Fruit fly (Drosophila melanogaster) whole organism, embryonic: Measurements from ENCODE around the gene IFT54.

Source experiments
- ATbp ChIP-seq: fragments of 200-800 bp; sonication (Bioruptor generic); optimal IDR thresholded peaks from 2 replicates; lab custom pipeline; 2017; ENCODE audit warnings: missing biosample characterization, mild to moderate bottlenecking, missing genetic modification characterization, missing genetic modification reagents
- BEAF-32 ChIP-seq: fragments of 200-800 bp; sonication (Bioruptor generic); optimal IDR thresholded peaks from 3 replicates; lab custom pipeline; 2017; ENCODE audit warnings: missing biosample characterization, missing genetic modification characterization, mild to moderate bottlenecking, moderate library complexity, missing genetic modification reagents
- Blimp-1 ChIP-seq: fragments of 200-800 bp; sonication (Bioruptor generic); optimal IDR thresholded peaks from 3 replicates; lab custom pipeline; 2018; ENCODE audit warnings: missing biosample characterization, missing genetic modification characterization, mild to moderate bottlenecking, moderate library complexity, missing genetic modification reagents
- BtbVII ChIP-seq: fragments of 200-800 bp; sonication (Bioruptor generic); optimal IDR thresholded peaks from 3 replicates; lab custom pipeline; 2017; ENCODE audit warnings: missing biosample characterization, mild to moderate bottlenecking, missing genetic modification characterization
- CG10274 ChIP-seq: fragments of 200-800 bp; sonication (Bioruptor generic); optimal IDR thresholded peaks from 3 replicates; lab custom pipeline; 2017; ENCODE audit warnings: missing biosample characterization, mild to moderate bottlenecking, missing genetic modification characterization
- CG11093 ChIP-seq: fragments of 200-800 bp; sonication (Bioruptor generic); IDR thresholded peaks from 3 replicates; pipeline ENCODE4 v1.3.6; 2022; ENCODE audit warnings: missing biosample characterization, missing genetic modification characterization
- CG12299 ChIP-seq: fragments of 200-800 bp; sonication (Bioruptor generic); optimal IDR thresholded peaks from 2 replicates; lab custom pipeline; 2018; ENCODE audit warnings: missing biosample characterization, mild to moderate bottlenecking, missing genetic modification characterization
- CG15479 ChIP-seq: fragments of 200-800 bp; sonication (Bioruptor generic); optimal IDR thresholded peaks from 3 replicates; lab custom pipeline; 2019; ENCODE audit warnings: missing biosample characterization, mild to moderate bottlenecking, missing genetic modification characterization, moderate library complexity
- CG15696 ChIP-seq: fragments of 200-800 bp; sonication (Bioruptor generic); optimal IDR thresholded peaks from 2 replicates; lab custom pipeline; 2019; ENCODE audit warnings: missing biosample characterization, mild to moderate bottlenecking, missing genetic modification characterization, moderate library complexity
- CG16863 ChIP-seq: fragments of 200-800 bp; sonication (Bioruptor generic); optimal IDR thresholded peaks from 3 replicates; lab custom pipeline; 2016; ENCODE audit warnings: missing biosample characterization, missing genetic modification characterization
- CG30020 ChIP-seq: fragments of 200-800 bp; optimal IDR thresholded peaks from 2 replicates; lab custom pipeline; 2019; ENCODE audit warnings: missing biosample characterization, mild to moderate bottlenecking, missing genetic modification characterization, moderate library complexity
- CG34224 ChIP-seq: fragments of 200-800 bp; sonication (Bioruptor generic); IDR thresholded peaks from 3 replicates; pipeline ENCODE4 v1.3.6; 2022; ENCODE audit warnings: missing biosample characterization, missing genetic modification characterization; ENCODE audit not compliant: partially characterized antibody
- CG3838 ChIP-seq: fragments of 200-800 bp; sonication (Bioruptor generic); optimal IDR thresholded peaks from 3 replicates; lab custom pipeline; 2016; ENCODE audit warnings: missing biosample characterization, missing genetic modification characterization
- CG3995 ChIP-seq: fragments of 200-800 bp; sonication (Bioruptor generic); optimal IDR thresholded peaks from 3 replicates; lab custom pipeline; 2016; ENCODE audit warnings: missing biosample characterization, missing genetic modification characterization
- CG42726 ChIP-seq: fragments of 200-800 bp; sonication (Bioruptor generic); IDR thresholded peaks from 2 replicates; pipeline ENCODE4 v1.3.6; 2022; ENCODE audit warnings: missing biosample characterization, missing genetic modification characterization; ENCODE audit not compliant: partially characterized antibody
- CG6175 ChIP-seq: fragments of 200-800 bp; sonication (Bioruptor generic); IDR thresholded peaks from 3 replicates; pipeline ENCODE4 v1.3.6; 2022; ENCODE audit warnings: missing biosample characterization, missing genetic modification characterization
- CG6272 ChIP-seq: fragments of 200-800 bp; sonication (Bioruptor generic); IDR thresholded peaks from 2 replicates; pipeline ENCODE4 v1.3.6; 2022; ENCODE audit warnings: missing biosample characterization, missing genetic modification characterization
- CG6654 ChIP-seq: fragments of 200-800 bp; sonication (Bioruptor generic); optimal IDR thresholded peaks from 2 replicates; lab custom pipeline; 2017; ENCODE audit warnings: missing biosample characterization, mild to moderate bottlenecking, missing genetic modification characterization
- CG6854 ChIP-seq: fragments of 200-800 bp; sonication (Bioruptor generic); optimal IDR thresholded peaks from 3 replicates; lab custom pipeline; 2017; ENCODE audit warnings: missing biosample characterization, mild to moderate bottlenecking, missing genetic modification characterization
- CG8944 ChIP-seq: fragments of 200-800 bp; sonication (Bioruptor generic); optimal IDR thresholded peaks from 3 replicates; lab custom pipeline; 2016; ENCODE audit warnings: missing biosample characterization, missing genetic modification characterization
- D19B ChIP-seq: fragments of 200-800 bp; sonication (Bioruptor generic); optimal IDR thresholded peaks from 2 replicates; lab custom pipeline; 2017; ENCODE audit warnings: missing biosample characterization, mild to moderate bottlenecking, missing genetic modification characterization
- Ets97D ChIP-seq: fragments of 200-800 bp; sonication (Bioruptor generic); optimal IDR thresholded peaks from 3 replicates; lab custom pipeline; 2016; ENCODE audit warnings: missing biosample characterization, missing genetic modification characterization
- Gug ChIP-seq: fragments of 200-800 bp; sonication (Bioruptor generic); IDR thresholded peaks from 4 replicates; pipeline ENCODE4 v1.3.6; 2022; ENCODE audit warnings: missing biosample characterization, missing genetic modification characterization
- HLH4C ChIP-seq: fragments of 200-800 bp; sonication (Bioruptor generic); IDR thresholded peaks from 3 replicates; pipeline ENCODE4 v1.3.6; 2022; ENCODE audit warnings: missing biosample characterization, missing genetic modification characterization; ENCODE audit not compliant: partially characterized antibody
- HmgZ ChIP-seq: fragments of 200-800 bp; sonication (Bioruptor generic); optimal IDR thresholded peaks from 2 replicates; lab custom pipeline; 2018; ENCODE audit warnings: missing biosample characterization, mild to moderate bottlenecking, missing genetic modification characterization
- Kr ChIP-seq: fragments of 200-800 bp; sonication (Bioruptor generic); optimal IDR thresholded peaks from 2 replicates; lab custom pipeline; 2017; ENCODE audit warnings: missing biosample characterization, mild to moderate bottlenecking, missing genetic modification characterization
- Mad ChIP-seq: fragments of 200-800 bp; sonication (Bioruptor generic); optimal IDR thresholded peaks from 2 replicates; lab custom pipeline; 2016; ENCODE audit warnings: missing biosample characterization, missing genetic modification characterization
- NK7.1 ChIP-seq: fragments of 200-800 bp; sonication (Bioruptor generic); optimal IDR thresholded peaks from 3 replicates; lab custom pipeline; 2016; ENCODE audit warnings: missing biosample characterization, missing genetic modification characterization
- Nf-YC ChIP-seq: fragments of 200-800 bp; optimal IDR thresholded peaks from 3 replicates; lab custom pipeline; 2019; ENCODE audit warnings: missing biosample characterization, mild to moderate bottlenecking, missing genetic modification characterization, moderate library complexity
- Pdp1 ChIP-seq, 2 experiments: fragments of 200-800 bp; sonication (Bioruptor generic); optimal IDR thresholded peaks; 3 replicates each; lab custom pipeline; 2016; ENCODE audit warnings: missing biosample characterization in 2 of 2, missing genetic modification characterization in 2 of 2, mild to moderate bottlenecking in 1 of 2, moderate library complexity in 1 of 2
- Poxn ChIP-seq: fragments of 200-800 bp; sonication (Bioruptor generic); IDR thresholded peaks from 2 replicates; pipeline ENCODE4 v1.3.6; 2022; ENCODE audit warnings: missing biosample characterization, missing genetic modification characterization
- al ChIP-seq: fragments of 200-800 bp; sonication (Bioruptor generic); IDR thresholded peaks from 2 replicates; pipeline ENCODE4 v1.3.6; 2022; ENCODE audit warnings: missing biosample characterization, missing genetic modification characterization
- bab2 ChIP-seq: fragments of 200-800 bp; sonication (Bioruptor generic); optimal IDR thresholded peaks from 2 replicates; lab custom pipeline; 2016; ENCODE audit warnings: missing biosample characterization, missing genetic modification characterization
- corto ChIP-seq: fragments of 200-800 bp; sonication (Bioruptor generic); optimal IDR thresholded peaks from 2 replicates; lab custom pipeline; 2016; ENCODE audit warnings: missing biosample characterization, mild to moderate bottlenecking, missing genetic modification characterization, moderate library complexity
- dimm ChIP-seq: fragments of 200-800 bp; sonication (Bioruptor generic); IDR thresholded peaks from 2 replicates; pipeline ENCODE4 v1.3.6; 2022; ENCODE audit warnings: missing biosample characterization, missing genetic modification characterization
- dm ChIP-seq: fragments of 200-800 bp; sonication (Bioruptor generic); optimal IDR thresholded peaks from 3 replicates; lab custom pipeline; 2016; ENCODE audit warnings: missing biosample characterization, missing genetic modification characterization
- gsb-n ChIP-seq: fragments of 200-800 bp; sonication (Bioruptor generic); optimal IDR thresholded peaks from 3 replicates; lab custom pipeline; 2018; ENCODE audit warnings: missing biosample characterization, mild to moderate bottlenecking, missing genetic modification characterization
- klu ChIP-seq: fragments of 200-800 bp; sonication (Bioruptor generic); IDR thresholded peaks from 2 replicates; pipeline ENCODE4 v1.3.6; 2022; ENCODE audit warnings: missing biosample characterization, missing genetic modification characterization
- lbe ChIP-seq: fragments of 200-800 bp; sonication (Bioruptor generic); optimal IDR thresholded peaks from 2 replicates; lab custom pipeline; 2016; ENCODE audit warnings: missing biosample characterization, mild to moderate bottlenecking, missing genetic modification characterization
- peb ChIP-seq: fragments of 200-800 bp; sonication (Bioruptor generic); IDR thresholded peaks from 2 replicates; pipeline ENCODE4 v1.3.6; 2022; ENCODE audit warnings: missing biosample characterization, missing genetic modification characterization
- pita ChIP-seq: fragments of 200-800 bp; sonication (Bioruptor generic); optimal IDR thresholded peaks from 2 replicates; lab custom pipeline; 2017; ENCODE audit warnings: missing biosample characterization, mild to moderate bottlenecking, missing genetic modification characterization
- row ChIP-seq: fragments of 200-800 bp; sonication (Bioruptor generic); IDR thresholded peaks from 3 replicates; pipeline ENCODE4 v1.3.6; 2022; ENCODE audit warnings: missing biosample characterization, missing genetic modification characterization
- salm ChIP-seq: fragments of 200-800 bp; sonication (Bioruptor generic); optimal IDR thresholded peaks from 2 replicates; lab custom pipeline; 2018; ENCODE audit warnings: missing biosample characterization, mild to moderate bottlenecking, missing genetic modification characterization
- sc ChIP-seq, 3 experiments: fragments of >200 bp in 2 of 3; fragments of 200-800 bp in 1 of 3; sonication (Bioruptor generic) in 1 of 3; optimal IDR thresholded peaks; 2 replicates in 2 of 3; 3 replicates in 1 of 3; lab custom pipeline; 2017; ENCODE audit warnings: mild to moderate bottlenecking in 1 of 3, missing biosample characterization in 1 of 3, missing genetic modification characterization in 1 of 3, missing genetic modification reagents in 1 of 3
- slbo ChIP-seq: fragments of 200-800 bp; sonication (Bioruptor generic); IDR thresholded peaks from 2 replicates; pipeline ENCODE4 v1.3.6; 2022; ENCODE audit warnings: missing biosample characterization, missing genetic modification characterization
- slp2 ChIP-seq: fragments of 200-800 bp; sonication (Bioruptor generic); optimal IDR thresholded peaks from 2 replicates; lab custom pipeline; 2016; ENCODE audit warnings: missing biosample characterization, missing genetic modification characterization
- tx ChIP-seq: fragments of 200-800 bp; sonication (Bioruptor generic); optimal IDR thresholded peaks from 2 replicates; lab custom pipeline; 2016; ENCODE audit warnings: missing biosample characterization, missing genetic modification characterization
- usp ChIP-seq: fragments of >200 bp; optimal IDR thresholded peaks from 2 replicates; lab custom pipeline; 2017; ENCODE audit warnings: missing biosample characterization, missing genetic modification characterization
- z ChIP-seq: fragments of 200-800 bp; sonication (Bioruptor generic); IDR thresholded peaks from 3 replicates; pipeline ENCODE4 v1.3.6; 2022; ENCODE audit warnings: missing biosample characterization, missing genetic modification characterization

IFT54 gene

DNA sequence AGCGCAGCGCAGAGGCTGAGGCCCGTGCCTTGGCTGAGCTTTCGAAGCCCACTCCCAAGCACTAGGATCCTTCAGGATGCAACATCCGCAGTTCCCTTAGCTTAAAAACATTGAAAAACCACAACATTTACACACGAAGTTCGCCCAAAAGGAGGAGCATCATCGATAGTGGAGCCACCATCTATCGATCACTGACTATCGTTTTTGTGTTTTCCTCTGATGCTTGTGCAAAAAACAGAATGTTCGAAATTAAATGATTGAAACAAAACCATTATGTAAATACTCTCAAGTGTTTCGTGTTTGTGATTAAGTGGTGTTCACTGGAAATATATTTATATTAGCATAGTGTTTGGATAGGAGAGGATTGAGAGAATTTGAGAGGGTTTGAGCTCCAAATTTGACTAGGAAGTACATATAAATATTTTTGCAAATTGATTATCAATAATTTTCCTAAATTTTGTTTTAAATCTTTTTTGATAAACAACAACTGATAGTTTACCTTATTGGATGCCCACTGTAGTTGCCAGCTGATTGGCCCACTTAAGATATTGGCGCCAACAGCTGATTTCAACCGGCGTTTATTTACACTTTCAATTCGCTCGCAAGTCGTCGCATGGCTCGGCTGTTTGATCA, 25.4 kb downstream of the IFT54 start, which contains the start of gene spn-B (continued):
- TF ChIP-seq z (GFP tag; lab: Robert Waterston, UW), result no peak
- TF ChIP-seq CG8944 (GFP tag; lab: Kevin White, UChicago), result no peak
- TF ChIP-seq BEAF-32, result peak; percentile 48
- no peak for TF ChIP-seq CG6175 (GFP tag; lab: Robert Waterston, UW)
- TF ChIP-seq Poxn, result no peak
- TF ChIP-seq sc (optimal IDR thresholded peaks at IDR 0.05; lab: Kevin White, UChicago), result no peak
- TF ChIP-seq sc (GFP tag; optimal IDR thresholded peaks at IDR 0.05; lab: Kevin White, UChicago), result peak; percentile 68
- TF ChIP-seq Blimp-1 (GFP tag; lab: Kevin White, UChicago), result peak; percentile 78
- TF ChIP-seq HLH4C (GFP tag; lab: Robert Waterston, UW), result no peak; the same call in 1 of the 3 replicates
- peak; percentile 30 for TF ChIP-seq CG6654 (GFP tag; lab: Kevin White, UChicago)
- no peak for TF ChIP-seq Ets97D (GFP tag; lab: Kevin White, UChicago)
- TF ChIP-seq CG30020, result peak; percentile 10
- peak; percentile 11 for TF ChIP-seq corto (GFP tag; lab: Kevin White, UChicago)
- peak; percentile 76 for TF ChIP-seq lbe (GFP tag; lab: Kevin White, UChicago)
- peak; percentile 49 for TF ChIP-seq Mad (GFP tag; lab: Kevin White, UChicago)
- TF ChIP-seq dimm (GFP tag; lab: Robert Waterston, UW), result no peak
- TF ChIP-seq NK7.1 (GFP tag; lab: Kevin White, UChicago), result peak; percentile 84
- TF ChIP-seq dm, result no peak
- peak; percentile 40; the same call in 2 of the 4 replicates for TF ChIP-seq Gug (GFP tag; lab: Robert Waterston, UW)
- TF ChIP-seq slp2 (GFP tag; lab: Kevin White, UChicago), result peak; percentile 11
- TF ChIP-seq salm (tag; lab: Kevin White, UChicago), result peak; percentile 58
- TF ChIP-seq pita, result no peak
- TF ChIP-seq klu (GFP tag; lab: Robert Waterston, UW), result 0 out of 2 replicates have a peak, but pooled peaks have one; percentile 11
- TF ChIP-seq ATbp (GFP tag; lab: Kevin White, UChicago), result peak; percentile 67
- TF ChIP-seq CG6272 (GFP tag; lab: Robert Waterston, UW), result no peak
- TF ChIP-seq gsb-n (tag; lab: Kevin White, UChicago), result peak; percentile 64
- peak; percentile 70 for TF ChIP-seq slbo (GFP tag; lab: Robert Waterston, UW)
- TF ChIP-seq tx (GFP tag; lab: Kevin White, UChicago), result peak; percentile 0
- TF ChIP-seq CG6854 (GFP tag; lab: Kevin White, UChicago), result peak; percentile 57
- TF ChIP-seq CG15696 (tag; lab: Kevin White, UChicago), result peak; percentile 75
- no peak for TF ChIP-seq Kr (GFP tag; lab: Kevin White, UChicago)
- peak; percentile 29 for TF ChIP-seq CG3995 (GFP tag; lab: Kevin White, UChicago)
- TF ChIP-seq HmgZ (tag; lab: Kevin White, UChicago), result peak; percentile 70
- peak; percentile 45 for TF ChIP-seq CG16863 (GFP tag; lab: Kevin White, UChicago)
- peak; percentile 70 for TF ChIP-seq Nf-YC
- peak; percentile 71 for TF ChIP-seq bab2 (GFP tag; lab: Kevin White, UChicago)
- peak; percentile 61 for TF ChIP-seq D19B (GFP tag; lab: Kevin White, UChicago)
- TF ChIP-seq CG10274 (GFP tag; lab: Kevin White, UChicago), result peak; percentile 36
- TF ChIP-seq usp (GFP tag; lab: Kevin White, UChicago), result no peak
- TF ChIP-seq al (GFP tag; lab: Robert Waterston, UW), result peak; percentile 44
- peak; percentile 78 for TF ChIP-seq BtbVII (GFP tag; lab: Kevin White, UChicago)
- peak; percentile 66; the same call in 2 of the 3 replicates for TF ChIP-seq CG11093 (GFP tag; lab: Robert Waterston, UW)
- peak; percentile 87 for TF ChIP-seq row (GFP tag; lab: Robert Waterston, UW)
- TF ChIP-seq CG3838 (GFP tag; lab: Kevin White, UChicago), result peak; percentile 13
- TF ChIP-seq CG15479 (GFP tag; lab: Kevin White, UChicago), result no peak
- no peak for TF ChIP-seq CG12299 (tag; lab: Kevin White, UChicago)
- TF ChIP-seq CG34224 (GFP tag; lab: Robert Waterston, UW), result no peak
- TF ChIP-seq Pdp1 (GFP tag; optimal IDR thresholded peaks at IDR 0.05; lab: Kevin White, UChicago), result peak; percentile 67 to 76
- TF ChIP-seq CG42726, result no peak
- 0 out of 2 replicates have a peak, but pooled peaks have one; percentile 29 for TF ChIP-seq peb (GFP tag; lab: Robert Waterston, UW)
